Fruit fly (Drosophila melanogaster): ENCODE measurements around the gene Tango9.

DNA sequence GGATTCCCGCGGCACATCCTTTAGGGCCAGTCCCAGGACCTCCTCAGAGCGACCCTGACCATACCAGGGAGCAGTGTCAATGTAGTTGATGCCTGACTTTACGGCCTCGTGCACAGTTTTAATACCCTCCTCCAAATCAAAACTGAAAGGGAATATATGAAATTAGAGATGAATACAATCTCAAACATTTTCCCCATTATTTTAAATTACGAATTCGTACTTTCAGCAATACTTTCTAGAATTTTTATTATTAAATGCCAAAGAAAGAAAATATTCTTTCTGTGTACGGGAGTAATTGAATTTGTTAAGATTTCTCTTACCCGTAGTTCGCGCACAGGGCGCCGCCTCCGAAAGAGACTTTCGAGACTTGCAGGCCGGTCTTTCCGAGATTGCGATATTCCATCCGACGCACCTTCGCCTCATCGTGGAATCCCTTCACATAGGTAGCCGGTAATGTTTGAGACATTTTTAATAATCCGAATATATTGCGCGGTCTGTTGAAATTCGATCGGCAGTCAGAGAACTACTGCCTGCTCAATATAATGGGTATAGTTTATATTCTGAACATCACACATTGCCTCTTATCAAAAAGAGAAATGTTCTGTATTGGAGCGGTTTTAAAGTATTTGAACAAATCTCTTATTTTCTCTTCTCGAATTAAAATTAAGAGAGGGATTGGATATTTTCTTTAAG is 5.3 kb upstream of the Tango9 start, which contains the start of gene CG18547:
- TF ChIP-seq Clk (GFP tag; optimal IDR thresholded peaks at IDR 0.05) = no peak
- TF ChIP-seq ovo (GFP tag; optimal IDR thresholded peaks at IDR 0.05) = no peak
- no peak for TF ChIP-seq Mnt (GFP tag; optimal IDR thresholded peaks at IDR 0.05)
- TF ChIP-seq cic (GFP tag; optimal IDR thresholded peaks at IDR 0.05) = no peak
- TF ChIP-seq CG11617 (GFP tag; optimal IDR thresholded peaks at IDR 0.05) = no peak
- TF ChIP-seq pad (GFP tag; optimal IDR thresholded peaks at IDR 0.05) = no peak
- TF ChIP-seq kay (GFP tag; ENCODE audit: borderline replicate concordance) = no peak
- no peak for TF ChIP-seq CG7101 (tag; optimal IDR thresholded peaks at IDR 0.05)

Measured in whole organism, adult.